Worm (Caenorhabditis elegans): ENCODE data around the gene kmo-1.

The kmo-1 gene

ce11 chrV:12065859-12066258 is 4.5 kb downstream of the kmo-1 start (continued):
- TF ChIP-seq dpl-1 (GFP tag; optimal IDR thresholded peaks at IDR 0.05) (peak; percentile 18 to 53 (median 22)), rnt-1 (tag; optimal IDR thresholded peaks at IDR 0.05) (no peak), mef-2 (tag; optimal IDR thresholded peaks at IDR 0.05) (no peak), lin-13 (GFP tag; optimal IDR thresholded peaks at IDR 0.05) (no peak), xbp-1 (tag; optimal IDR thresholded peaks at IDR 0.05) (peak; percentile 19), lin-35 (GFP tag; optimal IDR thresholded peaks at IDR 0.05) (peak; percentile 20 to 57), lin-15B (tag; optimal IDR thresholded peaks at IDR 0.05) (no peak), nhr-12 (tag; optimal IDR thresholded peaks at IDR 0.05) (no peak), snu-23 (GFP tag; optimal IDR thresholded peaks at IDR 0.05) (peak; percentile 34), nhr-47 (tag; optimal IDR thresholded peaks at IDR 0.05) (no peak)

- no peak for TF ChIP-seq lin-13 (GFP tag; optimal IDR thresholded peaks at IDR 0.05)
- TF ChIP-seq zip-4 (GFP tag; optimal IDR thresholded peaks at IDR 0.05) = no peak
- TF ChIP-seq fos-1 (tag; optimal IDR thresholded peaks at IDR 0.05) = peak; percentile 18
- TF ChIP-seq lsy-2 (tag; optimal IDR thresholded peaks at IDR 0.05) = peak in 1 of 2 experiments; percentile 21
- no peak for TF ChIP-seq unc-30 (tag; optimal IDR thresholded peaks at IDR 0.05)
- TF ChIP-seq ceh-88 (GFP tag; IDR thresholded peaks at IDR 0.05) = no peak
- peak in 1 of 2 experiments; percentile 5 for TF ChIP-seq efl-1 (optimal IDR thresholded peaks at IDR 0.05)
- peak; percentile 6 to 71 for TF ChIP-seq efl-1 (GFP tag; optimal IDR thresholded peaks at IDR 0.05 in 1 of 2)
- TF ChIP-seq mab-9 (GFP tag; IDR thresholded peaks at IDR 0.05) = no peak
- TF ChIP-seq ets-5 (GFP tag; IDR thresholded peaks at IDR 0.05) = no peak
- TF ChIP-seq rnt-1 (tag; optimal IDR thresholded peaks at IDR 0.05) = peak; percentile 50
- peak; percentile 63 for TF ChIP-seq lin-14 (GFP tag; optimal IDR thresholded peaks at IDR 0.05)
- no peak for TF ChIP-seq C34B4.2 (tag; optimal IDR thresholded peaks at IDR 0.05)
- no peak for TF ChIP-seq blmp-1 (tag; optimal IDR thresholded peaks at IDR 0.05)
- peak; percentile 30 for TF ChIP-seq pag-3 (tag; optimal IDR thresholded peaks at IDR 0.05; ENCODE audit: borderline replicate concordance, insufficient read depth)
- peak; percentile 8 for TF ChIP-seq snu-23 (GFP tag; optimal IDR thresholded peaks at IDR 0.05)
- no peak for TF ChIP-seq skn-1 (tag; optimal IDR thresholded peaks at IDR 0.05)
- TF ChIP-seq nhr-11 (tag; optimal IDR thresholded peaks at IDR 0.05) = no peak
- TF ChIP-seq nhr-85 (tag) = peak; percentile 64
Observed at ce11 chrV:12065369-12065768, 5.0 kb downstream of the kmo-1 start, which contains the start of gene pqn-53. TSS of gene pqn-53 (minus strand) at chrV:12065391.

ce11 chrV:12063036-12063435 is 7.3 kb downstream of the kmo-1 start, which contains the start of gene clh-6:
TSS of gene clh-6 (minus strand) at chrV:12063368.
- TF ChIP-seq F16B12.6 (tag; optimal IDR thresholded peaks at IDR 0.05) = no peak
- no peak for TF ChIP-seq nhr-19 (GFP tag; conservative IDR thresholded peaks at IDR 0.05)
- no peak for TF ChIP-seq efl-1 (optimal IDR thresholded peaks at IDR 0.05)
- peak in 1 of 2 experiments; percentile 64 for TF ChIP-seq efl-1 (GFP tag; optimal IDR thresholded peaks at IDR 0.05 in 1 of 2)
- peak; percentile 22 for TF ChIP-seq pax-3 (tag; optimal IDR thresholded peaks at IDR 0.05)
- no peak for TF ChIP-seq lir-3 (tag; optimal IDR thresholded peaks at IDR 0.05; ENCODE audit: poor library complexity)
- peak; percentile 51 for TF ChIP-seq ama-1 (optimal IDR thresholded peaks at IDR 0.05)
- TF ChIP-seq C16A3.4 (tag; optimal IDR thresholded peaks at IDR 0.05) = no peak
- TF ChIP-seq rnt-1 (tag; optimal IDR thresholded peaks at IDR 0.05) = no peak

- no peak for TF ChIP-seq nhr-237 (tag; optimal IDR thresholded peaks at IDR 0.05)
- TF ChIP-seq unc-30 (tag; optimal IDR thresholded peaks at IDR 0.05) = no peak
- TF ChIP-seq pqm-1 (tag; optimal IDR thresholded peaks at IDR 0.05) = no peak
- no peak for TF ChIP-seq dpl-1 (GFP tag; optimal IDR thresholded peaks at IDR 0.05)
Observed at ce11 chrV:12059719-12060118, 10.6 kb downstream of the kmo-1 start, which contains the start of gene R07B7.2. TSS of gene R07B7.2 (minus strand) at chrV:12059753.

ce11 chrV:12053598-12053997 is 16.7 kb downstream of the kmo-1 start, which contains the start of gene F10C2.7:
TSS of gene F10C2.7 (plus strand) at chrV:12053898.
- no peak for TF ChIP-seq ceh-82 (tag; optimal IDR thresholded peaks at IDR 0.05)

Data from whole organism, L1 larva.